Fruit fly (Drosophila melanogaster): Measurements from ENCODE around the gene CG15169.

CG15169 gene

dm6 chr2L:18982826-18983758 lies 7.7 kb upstream of the CG15169 start (continued):
- TF ChIP-seq Fer1 (GFP tag; optimal IDR thresholded peaks at IDR 0.05) (no peak), seq (GFP tag; IDR thresholded peaks at IDR 0.05) (no peak), CG6272 (GFP tag; IDR thresholded peaks at IDR 0.05) (no peak), tap (tag; optimal IDR thresholded peaks at IDR 0.05) (no peak), MTF-1 (GFP tag; optimal IDR thresholded peaks at IDR 0.05; ENCODE audit: borderline replicate concordance) (no peak), Hr51 (GFP tag; optimal IDR thresholded peaks at IDR 0.05) (peak in 1 of 2 experiments; percentile 15), Elba2 (GFP tag; optimal IDR thresholded peaks at IDR 0.05) (no peak), CG8388 (GFP tag; optimal IDR thresholded peaks at IDR 0.05) (no peak), gfzf (GFP tag; optimal IDR thresholded peaks at IDR 0.05) (no peak), Ets65A (GFP tag) (no peak), tio (GFP tag; optimal IDR thresholded peaks at IDR 0.05) (no peak), grn (GFP tag; optimal IDR thresholded peaks at IDR 0.05) (no peak), Doc3 (GFP tag; IDR thresholded peaks at IDR 0.05; ENCODE audit: partially characterized antibody) (no peak), ssp (GFP tag; IDR thresholded peaks at IDR 0.05) (no peak), Camta (GFP tag; optimal IDR thresholded peaks at IDR 0.05) (no peak), Dfd (GFP tag; optimal IDR thresholded peaks at IDR 0.05) (no peak), zfh1 (GFP tag; IDR thresholded peaks at IDR 0.05) (no peak), CG1233 (GFP tag; optimal IDR thresholded peaks at IDR 0.05) (no peak), ap (GFP tag; IDR thresholded peaks at IDR 0.05) (no peak), Eip74EF (GFP tag; optimal IDR thresholded peaks at IDR 0.05) (no peak), CG34376 (GFP tag; optimal IDR thresholded peaks at IDR 0.05) (no peak), lola (GFP tag; optimal IDR thresholded peaks at IDR 0.05) (peak in 1 of 3 experiments; percentile 3), bsh (GFP tag; optimal IDR thresholded peaks at IDR 0.05) (peak in 1 of 2 experiments; percentile 15), CG9437 (GFP tag; optimal IDR thresholded peaks at IDR 0.05) (no peak), Fer3 (tag; optimal IDR thresholded peaks at IDR 0.05) (no peak), Atf3 (GFP tag; optimal IDR thresholded peaks at IDR 0.05) (no peak), tup (GFP tag; optimal IDR thresholded peaks at IDR 0.05) (no peak), stwl (tag; optimal IDR thresholded peaks at IDR 0.05) (no peak), CG9876 (GFP tag; optimal IDR thresholded peaks at IDR 0.05) (no peak), az2 (GFP tag; optimal IDR thresholded peaks at IDR 0.05) (peak; percentile 16), chn (GFP tag; optimal IDR thresholded peaks at IDR 0.05) (no peak), phol (tag; optimal IDR thresholded peaks at IDR 0.05) (peak; percentile 17), Hey (tag; optimal IDR thresholded peaks at IDR 0.05) (no peak), CG2129 (GFP tag; IDR thresholded peaks at IDR 0.05; ENCODE audit: partially characterized antibody) (no peak), CG31365 (tag; optimal IDR thresholded peaks at IDR 0.05) (no peak), cas (GFP tag; IDR thresholded peaks at IDR 0.05) (no peak), CG4707 (GFP tag; optimal IDR thresholded peaks at IDR 0.05) (no peak), Drgx (GFP tag; IDR thresholded peaks at IDR 0.05) (no peak), Taf1 (GFP tag; IDR thresholded peaks at IDR 0.05) (no peak), peb (GFP tag; IDR thresholded peaks at IDR 0.05) (no peak), nau (GFP tag; optimal IDR thresholded peaks at IDR 0.05) (no peak), Stat92E (GFP tag; optimal IDR thresholded peaks at IDR 0.05) (no peak), CG9215 (GFP tag; IDR thresholded peaks at IDR 0.05) (0 out of 2 replicates have a peak, but pooled peaks have one; percentile 12), btn (GFP tag; optimal IDR thresholded peaks at IDR 0.05) (no peak), CG14667 (GFP tag; IDR thresholded peaks at IDR 0.05) (no peak), CG17568 (GFP tag; optimal IDR thresholded peaks at IDR 0.05) (no peak), Asciz (GFP tag; optimal IDR thresholded peaks at IDR 0.05) (no peak), dan (GFP tag; IDR thresholded peaks at IDR 0.05) (no peak)

Data from whole organism, embryonic.